Fruit fly (Drosophila melanogaster) whole organism, embryonic: ENCODE data around the gene E23.

Experiments
- Awh ChIP-seq: fragments of 200-800 bp; sonication (Bioruptor generic); IDR thresholded peaks from 2 replicates; pipeline ENCODE4, ENCODE4 v1.3.6; 2022; ENCODE audit warnings: missing biosample characterization, missing genetic modification characterization
- CG10147 ChIP-seq: fragments of 200-800 bp; sonication (Bioruptor generic); optimal IDR thresholded peaks from 2 replicates; lab custom pipeline; 2019; ENCODE audit warnings: missing biosample characterization, mild to moderate bottlenecking, missing genetic modification characterization, moderate library complexity
- CG11696 ChIP-seq: fragments of 200-800 bp; sonication (Bioruptor generic); IDR thresholded peaks from 2 replicates; pipeline ENCODE4 v1.3.6; 2022; ENCODE audit warnings: missing biosample characterization, missing genetic modification characterization
- CG13624 ChIP-seq: fragments of 200-800 bp; sonication (Bioruptor generic); optimal IDR thresholded peaks from 2 replicates; lab custom pipeline; 2016; ENCODE audit warnings: missing biosample characterization, missing genetic modification characterization
- CG16813 ChIP-seq: fragments of 200-800 bp; sonication (Bioruptor generic); IDR thresholded peaks from 3 replicates; pipeline ENCODE4 v1.3.6; 2022; ENCODE audit warnings: missing biosample characterization, missing genetic modification characterization; ENCODE audit not compliant: partially characterized antibody
- CG17328 ChIP-seq: fragments of 200-800 bp; sonication (Bioruptor generic); IDR thresholded peaks from 2 replicates; pipeline ENCODE4 v1.3.6; 2022; ENCODE audit warnings: missing biosample characterization, missing genetic modification characterization
- CG17912 ChIP-seq: fragments of 200-800 bp; sonication (Bioruptor generic); optimal IDR thresholded peaks from 2 replicates; lab custom pipeline; 2018; ENCODE audit warnings: missing biosample characterization, mild to moderate bottlenecking, missing genetic modification characterization
- CG31224 ChIP-seq: fragments of 200-800 bp; sonication (Bioruptor generic); IDR thresholded peaks from 2 replicates; pipeline ENCODE4 v1.3.6; 2022; ENCODE audit warnings: missing biosample characterization, missing genetic modification characterization
- CG32532 ChIP-seq: fragments of 200-800 bp; sonication (Bioruptor generic); IDR thresholded peaks from 2 replicates; pipeline ENCODE4 v1.3.6; 2022; ENCODE audit warnings: missing biosample characterization, missing genetic modification characterization
- CG34422 ChIP-seq: fragments of 200-800 bp; sonication (Bioruptor generic); IDR thresholded peaks from 3 replicates; pipeline ENCODE4 v1.3.6; 2022; ENCODE audit warnings: missing biosample characterization, missing genetic modification characterization
- CG4854 ChIP-seq: fragments of 200-800 bp; sonication (Bioruptor generic); optimal IDR thresholded peaks from 2 replicates; lab custom pipeline; 2016; ENCODE audit warnings: missing biosample characterization, missing genetic modification characterization, inconsistent platforms
- CG6854 ChIP-seq: fragments of 200-800 bp; sonication (Bioruptor generic); optimal IDR thresholded peaks from 3 replicates; lab custom pipeline; 2017; ENCODE audit warnings: missing biosample characterization, mild to moderate bottlenecking, missing genetic modification characterization
- CG7745 ChIP-seq: fragments of 200-800 bp; sonication (Bioruptor generic); optimal IDR thresholded peaks from 2 replicates; lab custom pipeline; 2018; ENCODE audit warnings: missing biosample characterization, mild to moderate bottlenecking, missing genetic modification characterization, moderate library complexity
- CG8290 ChIP-seq, 3 experiments: fragments of 200-800 bp; sonication (Bioruptor generic); optimal IDR thresholded peaks; 2 replicates each; lab custom pipeline; 2016 to 2019; ENCODE audit warnings: missing biosample characterization in 3 of 3, missing genetic modification characterization in 3 of 3, mild to moderate bottlenecking in 2 of 3, moderate library complexity in 1 of 3
- CoRest ChIP-seq: fragments of 200-800 bp; sonication (Bioruptor generic); optimal IDR thresholded peaks from 3 replicates; lab custom pipeline; 2018; ENCODE audit warnings: missing biosample characterization, mild to moderate bottlenecking, missing genetic modification characterization, moderate library complexity
- D ChIP-seq, 2 experiments: fragments of 200-800 bp in 1 of 2; fragments of >200 bp in 1 of 2; sonication (Bioruptor generic) in 1 of 2; optimal IDR thresholded peaks; 2 replicates in 1 of 2; 3 replicates in 1 of 2; lab custom pipeline; 2017; ENCODE audit warnings: mild to moderate bottlenecking in 1 of 2, missing biosample characterization in 1 of 2, missing genetic modification characterization in 1 of 2, missing genetic modification reagents in 1 of 2
- Dbx ChIP-seq: fragments of 200-800 bp; sonication (Bioruptor generic); IDR thresholded peaks from 3 replicates; pipeline ENCODE4 v1.3.6; 2022; ENCODE audit warnings: missing biosample characterization, missing genetic modification characterization
- Eip74EF ChIP-seq, 2 experiments: fragments of 200-800 bp in 1 of 2; fragments of >200 bp in 1 of 2; sonication (Bioruptor generic) in 1 of 2; optimal IDR thresholded peaks; 2 replicates each; lab custom pipeline; 2017 to 2019; ENCODE audit warnings: missing biosample characterization in 2 of 2, missing genetic modification characterization in 2 of 2, mild to moderate bottlenecking in 1 of 2, moderate library complexity in 1 of 2
- Hr3 ChIP-seq: fragments of 200-800 bp; sonication (Bioruptor generic); optimal IDR thresholded peaks from 3 replicates; lab custom pipeline; 2016; ENCODE audit warnings: missing biosample characterization, missing genetic modification characterization
- Max ChIP-seq: fragments of 200-800 bp; sonication (Bioruptor generic); optimal IDR thresholded peaks from 2 replicates; lab custom pipeline; 2016; ENCODE audit warnings: missing biosample characterization, mild to moderate bottlenecking, missing genetic modification characterization
- NC2β ChIP-seq: fragments of 200-800 bp; sonication (Bioruptor generic); optimal IDR thresholded peaks from 2 replicates; lab custom pipeline; 2016; ENCODE audit warnings: missing biosample characterization, missing genetic modification characterization
- Opbp ChIP-seq: fragments of 200-800 bp; sonication (Bioruptor generic); IDR thresholded peaks from 3 replicates; pipeline ENCODE4 v1.3.6; 2022; ENCODE audit warnings: missing biosample characterization, missing genetic modification characterization; ENCODE audit not compliant: partially characterized antibody
- Pdp1 ChIP-seq, 2 experiments: fragments of 200-800 bp; sonication (Bioruptor generic); optimal IDR thresholded peaks; 3 replicates each; lab custom pipeline; 2016; ENCODE audit warnings: missing biosample characterization in 2 of 2, missing genetic modification characterization in 2 of 2, mild to moderate bottlenecking in 1 of 2, moderate library complexity in 1 of 2
- Sry-β ChIP-seq: fragments of 200-800 bp; sonication (Bioruptor generic); optimal IDR thresholded peaks from 2 replicates; lab custom pipeline; 2018; ENCODE audit warnings: missing biosample characterization, mild to moderate bottlenecking, missing genetic modification characterization, moderate library complexity
- Taf1 ChIP-seq: fragments of 200-800 bp; sonication (Bioruptor generic); IDR thresholded peaks from 2 replicates; pipeline ENCODE4 v1.3.6; 2022; ENCODE audit warnings: missing biosample characterization, missing genetic modification characterization
- Tbp ChIP-seq: fragments of >200 bp; optimal IDR thresholded peaks from 2 replicates; lab custom pipeline; 2018; ENCODE audit warnings: missing biosample characterization, missing genetic modification characterization
- ato ChIP-seq: fragments of 200-800 bp; sonication (Bioruptor generic); IDR thresholded peaks from 2 replicates; pipeline ENCODE4 v1.3.6; 2022; ENCODE audit warnings: missing biosample characterization, missing genetic modification characterization; ENCODE audit not compliant: partially characterized antibody
- bigmax ChIP-seq: fragments of 200-800 bp; sonication (Bioruptor generic); optimal IDR thresholded peaks from 2 replicates; lab custom pipeline; 2018; ENCODE audit warnings: missing biosample characterization, mild to moderate bottlenecking, missing genetic modification characterization
- bsh ChIP-seq, 2 experiments: fragments of 200-800 bp; sonication (Bioruptor generic); optimal IDR thresholded peaks; 2 replicates each; lab custom pipeline; 2017 to 2018; ENCODE audit warnings: mild to moderate bottlenecking in 2 of 2, missing biosample characterization in 2 of 2, missing genetic modification characterization in 2 of 2, moderate library complexity in 1 of 2
- caup ChIP-seq: fragments of 200-800 bp; sonication (Bioruptor generic); optimal IDR thresholded peaks from 3 replicates; lab custom pipeline; 2017; ENCODE audit warnings: missing biosample characterization, mild to moderate bottlenecking, missing genetic modification characterization, moderate library complexity; ENCODE audit not compliant: severe bottlenecking
- chm ChIP-seq: fragments of 200-800 bp; sonication (Bioruptor generic); IDR thresholded peaks from 2 replicates; pipeline ENCODE4 v1.3.6; 2022; ENCODE audit warnings: missing biosample characterization, missing genetic modification characterization
- insv ChIP-seq, 2 experiments: fragments of 200-800 bp; sonication (Bioruptor generic); optimal IDR thresholded peaks; 3 replicates each; lab custom pipeline; 2016 to 2018; ENCODE audit warnings: missing biosample characterization in 2 of 2, missing genetic modification characterization in 2 of 2
- kay ChIP-seq: fragments of 200-800 bp; sonication (Bioruptor generic); optimal IDR thresholded peaks from 2 replicates; lab custom pipeline; 2016; ENCODE audit warnings: missing biosample characterization, missing genetic modification characterization
- lola ChIP-seq, 3 experiments: fragments of >200 bp in 2 of 3; fragments of 200-800 bp in 1 of 3; sonication (Bioruptor generic) in 1 of 3; optimal IDR thresholded peaks; 2 replicates each; lab custom pipeline; 2017 to 2019; ENCODE audit warnings: missing biosample characterization in 3 of 3, missing genetic modification characterization in 3 of 3, mild to moderate bottlenecking in 1 of 3, moderate library complexity in 1 of 3
- maf-S ChIP-seq: fragments of 200-800 bp; sonication (Bioruptor generic); optimal IDR thresholded peaks from 2 replicates; lab custom pipeline; 2016; ENCODE audit warnings: missing biosample characterization, missing genetic modification characterization
- nmo ChIP-seq: fragments of 200-800 bp; sonication (Bioruptor generic); optimal IDR thresholded peaks from 2 replicates; lab custom pipeline; 2018; ENCODE audit warnings: missing biosample characterization, mild to moderate bottlenecking, missing genetic modification characterization, moderate library complexity
- rib ChIP-seq: fragments of 200-800 bp; sonication (Bioruptor generic); IDR thresholded peaks from 2 replicates; pipeline ENCODE4 v1.3.6; 2022; ENCODE audit warnings: missing biosample characterization, missing genetic modification characterization
- ro ChIP-seq: fragments of 200-800 bp; sonication (Bioruptor generic); IDR thresholded peaks from 2 replicates; pipeline ENCODE4 v1.3.6; 2022; ENCODE audit warnings: missing biosample characterization, missing genetic modification characterization
- scrt ChIP-seq: fragments of 200-800 bp; sonication (Bioruptor generic); optimal IDR thresholded peaks from 2 replicates; lab custom pipeline; 2018; ENCODE audit warnings: missing biosample characterization, mild to moderate bottlenecking, missing genetic modification characterization, moderate library complexity
- seq ChIP-seq: fragments of 200-800 bp; sonication (Bioruptor generic); IDR thresholded peaks from 2 replicates; pipeline ENCODE4 v1.3.6; 2022; ENCODE audit warnings: missing biosample characterization, missing genetic modification characterization
- slbo ChIP-seq: fragments of 200-800 bp; sonication (Bioruptor generic); IDR thresholded peaks from 2 replicates; pipeline ENCODE4 v1.3.6; 2022; ENCODE audit warnings: missing biosample characterization, missing genetic modification characterization
- so ChIP-seq: fragments of 200-800 bp; sonication (Bioruptor generic); IDR thresholded peaks from 3 replicates; pipeline ENCODE4 v1.3.6; 2022; ENCODE audit warnings: missing biosample characterization, missing genetic modification characterization
- sug ChIP-seq: fragments of 200-800 bp; optimal IDR thresholded peaks from 2 replicates; lab custom pipeline; 2019; ENCODE audit warnings: missing biosample characterization, mild to moderate bottlenecking, missing genetic modification characterization, moderate library complexity
- vfl ChIP-seq: fragments of 200-800 bp; sonication (Bioruptor generic); optimal IDR thresholded peaks from 2 replicates; lab custom pipeline; 2016; ENCODE audit warnings: missing biosample characterization, missing genetic modification characterization
- wor ChIP-seq: fragments of 200-800 bp; sonication (Bioruptor generic); IDR thresholded peaks from 2 replicates; pipeline ENCODE4 v1.3.6; 2022; ENCODE audit warnings: missing biosample characterization, missing genetic modification characterization
- yki ChIP-seq: fragments of >200 bp; optimal IDR thresholded peaks from 3 replicates; lab custom pipeline; 2018

E23 gene

DNA sequence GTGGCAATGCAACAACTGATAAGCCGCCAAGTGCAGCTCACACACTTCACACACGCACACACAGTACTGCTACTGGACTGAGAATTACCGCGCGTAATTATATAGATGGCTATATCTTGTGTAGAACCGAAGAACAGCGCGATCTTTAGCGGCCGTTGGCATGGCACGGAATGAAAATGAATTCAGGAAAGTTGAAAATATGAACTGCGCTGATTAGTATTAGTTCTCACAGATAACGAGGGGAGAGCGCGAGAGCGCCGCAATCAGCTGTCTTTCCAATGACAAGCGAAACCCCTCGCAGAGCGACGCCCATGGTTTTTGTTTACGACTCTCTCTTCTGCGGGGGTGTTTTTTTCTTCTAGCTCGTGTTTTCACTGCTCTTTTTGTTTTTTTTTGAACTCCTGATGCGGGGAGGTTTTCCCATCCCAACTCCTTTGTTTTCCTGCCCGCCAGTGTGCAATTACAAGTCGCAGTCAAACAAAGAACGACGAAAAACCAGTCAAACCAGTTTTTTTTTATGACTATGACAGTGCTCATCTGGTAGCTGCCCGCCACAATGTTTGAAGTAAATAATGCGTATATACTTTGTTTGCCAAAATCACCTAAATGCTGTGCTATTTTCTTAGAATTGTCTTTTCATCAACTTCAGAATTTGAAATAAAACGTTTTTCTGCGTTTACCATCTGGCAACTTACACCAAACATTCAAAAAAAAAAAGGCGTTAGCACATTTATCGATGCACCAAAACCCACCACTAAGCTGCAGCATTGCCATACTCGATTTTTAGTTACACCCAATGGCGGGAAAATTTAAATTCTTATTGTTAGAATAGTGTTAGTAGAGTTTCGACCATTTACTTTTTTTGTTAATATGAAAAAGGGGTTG lies 51.4 kb downstream of the E23 start, which contains the start of gene CG9663 (continued):
- no peak for TF ChIP-seq CG10147
- no peak for TF ChIP-seq CG8290 (GFP tag; optimal IDR thresholded peaks at IDR 0.05; lab: Kevin White, UChicago)
- TF ChIP-seq CG8290 (tag; optimal IDR thresholded peaks at IDR 0.05; lab: Kevin White, UChicago) = peak in 1 of 2 experiments; percentile 61
- peak; percentile 11 for TF ChIP-seq CG7745
- TF ChIP-seq kay (GFP tag; lab: Kevin White, UChicago) = no peak
- peak; percentile 17 for TF ChIP-seq CoRest (tag; lab: Kevin White, UChicago)
- TF ChIP-seq rib (GFP tag; lab: Robert Waterston, UW) = peak; percentile 46; the same call in 1 of the 2 replicates
- TF ChIP-seq ato (GFP tag; lab: Robert Waterston, UW) = 0 out of 2 replicates have a peak, but pooled peaks have one; percentile 9
- TF ChIP-seq Pdp1 (GFP tag; optimal IDR thresholded peaks at IDR 0.05; lab: Kevin White, UChicago) = peak in 1 of 2 experiments; percentile 50
- TF ChIP-seq CG4854 (GFP tag; lab: Kevin White, UChicago) = no peak
- TF ChIP-seq Eip74EF (GFP tag; optimal IDR thresholded peaks at IDR 0.05; lab: Kevin White, UChicago) = peak in 1 of 2 experiments; percentile 5
- peak; percentile 44 for TF ChIP-seq sug (tag; lab: Kevin White, UChicago)
- TF ChIP-seq caup (GFP tag; lab: Kevin White, UChicago) = peak; percentile 2
- peak; percentile 18 for TF ChIP-seq CG6854
- no peak for TF ChIP-seq CG17912
- TF ChIP-seq Awh = peak; percentile 49; the same call in 1 of the 2 replicates
- TF ChIP-seq ro (GFP tag; lab: Robert Waterston, UW) = no peak
- peak; percentile 12 for TF ChIP-seq NC2β (GFP tag; lab: Kevin White, UChicago)
- TF ChIP-seq wor = no peak
- TF ChIP-seq CG34422 (GFP tag; lab: Robert Waterston, UW) = peak; percentile 67; the same call in 1 of the 3 replicates
- peak; percentile 11 for TF ChIP-seq Max (GFP tag; lab: Kevin White, UChicago)
- TF ChIP-seq Dbx (GFP tag; lab: Robert Waterston, UW) = peak; percentile 35; the same call in 1 of the 3 replicates
- no peak for TF ChIP-seq Tbp
- peak; percentile 40 for TF ChIP-seq slbo
- peak; percentile 17 for TF ChIP-seq nmo (GFP tag; lab: Kevin White, UChicago)
- TF ChIP-seq insv (GFP tag; optimal IDR thresholded peaks at IDR 0.05; lab: Kevin White, UChicago) = peak in 1 of 2 experiments; percentile 62
- TF ChIP-seq chm = peak; percentile 75
- no peak for TF ChIP-seq CG17328
- TF ChIP-seq bsh (GFP tag; optimal IDR thresholded peaks at IDR 0.05; lab: Kevin White, UChicago) = peak; percentile 18 to 85
- TF ChIP-seq CG16813 (GFP tag; lab: Robert Waterston, UW) = peak; percentile 41; the same call in 1 of the 3 replicates
- no peak for TF ChIP-seq Hr3
- TF ChIP-seq seq (GFP tag; lab: Robert Waterston, UW) = peak; percentile 88; the same call in 1 of the 2 replicates
- 0 out of 2 replicates have a peak, but pooled peaks have one; percentile 46 for TF ChIP-seq CG32532 (GFP tag; lab: Robert Waterston, UW)
- TF ChIP-seq yki (lab: Kevin White, UChicago) = peak; percentile 26
- 0 out of 3 replicates have a peak, but pooled peaks have one; percentile 44 for TF ChIP-seq Opbp (GFP tag; lab: Robert Waterston, UW)
- 0 out of 2 replicates have a peak, but pooled peaks have one; percentile 30 for TF ChIP-seq Taf1 (GFP tag; lab: Robert Waterston, UW)
- peak; percentile 37 for TF ChIP-seq scrt (GFP tag; lab: Kevin White, UChicago)
- peak; percentile 42; the same call in 1 of the 3 replicates for TF ChIP-seq so
- TF ChIP-seq CG31224 (GFP tag; lab: Robert Waterston, UW) = peak; percentile 48; the same call in 1 of the 2 replicates
- TF ChIP-seq maf-S (GFP tag; lab: Kevin White, UChicago) = no peak
- no peak for TF ChIP-seq bigmax (GFP tag; lab: Kevin White, UChicago)
- no peak for TF ChIP-seq vfl (GFP tag; lab: Kevin White, UChicago)
- TF ChIP-seq D (optimal IDR thresholded peaks at IDR 0.05; lab: Kevin White, UChicago) = peak; percentile 66
- peak; percentile 8 for TF ChIP-seq D (GFP tag; optimal IDR thresholded peaks at IDR 0.05; lab: Kevin White, UChicago)
- peak; percentile 7 for TF ChIP-seq CG13624 (GFP tag; lab: Kevin White, UChicago)
- TF ChIP-seq CG11696 (GFP tag; lab: Robert Waterston, UW) = 0 out of 2 replicates have a peak, but pooled peaks have one; percentile 12
- no peak for TF ChIP-seq lola (GFP tag; optimal IDR thresholded peaks at IDR 0.05; lab: Kevin White, UChicago)
- no peak for TF ChIP-seq Sry-β (GFP tag; lab: Kevin White, UChicago)
